Worm (Caenorhabditis elegans) whole organism, L3 larva: ENCODE measurements around the gene F40H6.5.

ENCODE experiments used
- elt-1 ChIP-seq: fragments of 150-350 bp; optimal IDR thresholded peaks from 2 replicates; lab custom pipeline; 2014; ENCODE audit warnings: missing biosample characterization, missing genetic modification characterization
- fkh-10 ChIP-seq: sonication (generic microtip); optimal IDR thresholded peaks from 2 replicates; lab custom pipeline; 2017; ENCODE audit warnings: missing biosample characterization, missing genetic modification reagents, missing genetic modification characterization
- lin-15B ChIP-seq: fragments of 150-350 bp; optimal IDR thresholded peaks from 2 replicates; lab custom pipeline; 2014; ENCODE audit warnings: missing biosample characterization, missing genetic modification characterization
- mml-1 ChIP-seq: fragments of 150-350 bp; sonication (generic microtip); optimal IDR thresholded peaks from 3 replicates; lab custom pipeline; 2014; ENCODE audit warnings: missing biosample characterization, missing genetic modification characterization
- nhr-11 ChIP-seq: fragments of 150-350 bp; optimal IDR thresholded peaks from 2 replicates; lab custom pipeline; 2014; ENCODE audit warnings: missing biosample characterization, missing genetic modification characterization
- nhr-237 ChIP-seq: fragments of 150-350 bp; optimal IDR thresholded peaks from 2 replicates; lab custom pipeline; 2014; ENCODE audit warnings: missing biosample characterization, missing genetic modification characterization
- nhr-25 ChIP-seq: sonication (generic microtip); optimal IDR thresholded peaks from 2 replicates; lab custom pipeline; 2017; ENCODE audit warnings: missing biosample characterization, missing genetic modification characterization
- nhr-76 ChIP-seq: fragments of 150-350 bp; sonication (generic microtip); optimal IDR thresholded peaks from 5 replicates; lab custom pipeline; 2014; ENCODE audit warnings: missing biosample characterization, missing genetic modification characterization
- pha-4 ChIP-seq: fragments of 150-350 bp; optimal IDR thresholded peaks from 2 replicates; lab custom pipeline; 2014; ENCODE audit warnings: missing biosample characterization, missing genetic modification reagents, missing genetic modification characterization
- skn-1 ChIP-seq: fragments of 150-350 bp; optimal IDR thresholded peaks from 2 replicates; lab custom pipeline; 2014; ENCODE audit warnings: missing biosample characterization, missing genetic modification characterization
- snpc-4 ChIP-seq: fragments of 150-350 bp; optimal IDR thresholded peaks from 2 replicates; lab custom pipeline; 2014; ENCODE audit warnings: missing biosample characterization, missing genetic modification characterization
- zag-1 ChIP-seq: fragments of 150-350 bp; optimal IDR thresholded peaks from 2 replicates; lab custom pipeline; 2014; ENCODE audit warnings: missing biosample characterization, missing genetic modification characterization

DNA sequence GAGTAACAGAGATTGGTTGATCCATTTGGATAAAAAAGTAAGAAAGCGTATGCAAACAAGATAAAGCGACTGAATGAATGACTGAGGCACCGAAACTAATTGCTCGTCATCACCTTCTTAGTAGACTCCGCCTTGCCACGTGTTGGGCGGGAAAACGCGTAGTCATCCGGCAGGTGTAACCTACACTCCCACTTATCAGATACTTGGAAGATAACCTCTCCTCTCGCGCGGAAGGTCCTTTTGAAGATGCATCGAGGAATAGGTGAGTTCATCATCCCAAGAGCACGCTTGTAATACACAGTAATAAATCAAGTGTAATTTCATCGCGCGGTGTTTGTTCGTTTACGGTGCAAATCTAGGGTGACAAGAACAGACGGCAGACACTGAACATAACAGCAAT lies 8.7 kb downstream of the F40H6.5 start, which contains the start of gene tbx-11:
- no peak for TF ChIP-seq mml-1 (tag; lab: Kevin White, UChicago)
- TF ChIP-seq elt-1 (tag; lab: Kevin White, UChicago), result no peak
- TF ChIP-seq zag-1 (tag; lab: Kevin White, UChicago), result no peak
- TF ChIP-seq skn-1 (tag; lab: Kevin White, UChicago), result no peak
- TF ChIP-seq pha-4 (tag; lab: Kevin White, UChicago), result no peak
- TF ChIP-seq nhr-76 (tag; lab: Kevin White, UChicago), result no peak
- no peak for TF ChIP-seq nhr-237 (tag; lab: Kevin White, UChicago)
- TF ChIP-seq lin-15B (tag; lab: Kevin White, UChicago), result no peak
- TF ChIP-seq snpc-4, result no peak
- TF ChIP-seq fkh-10, result no peak
- no peak for TF ChIP-seq nhr-25
- no peak for TF ChIP-seq nhr-11
